Fruit fly (Drosophila melanogaster) whole organism, adult: ENCODE results near the gene Ir94d.

Experiments
- CG12768 ChIP-seq: fragments of 200-800 bp; sonication (Bioruptor generic); optimal IDR thresholded peaks from 2 replicates; lab custom pipeline; 2017; ENCODE audit warnings: missing biosample characterization, missing genetic modification characterization, mild to moderate bottlenecking, moderate library complexity, missing genetic modification reagents
- CG14711 ChIP-seq: fragments of 200-800 bp; sonication (Bioruptor generic); optimal IDR thresholded peaks from 2 replicates; lab custom pipeline; 2018; ENCODE audit warnings: missing biosample characterization, mild to moderate bottlenecking, missing genetic modification characterization, moderate library complexity
- kay ChIP-seq: fragments of 200-800 bp; sonication (Bioruptor generic); peaks from one replicate; lab custom pipeline; 2016; ENCODE audit warnings: missing biosample characterization, missing genetic modification characterization, borderline replicate concordance
- toe ChIP-seq: fragments of 200-800 bp; sonication (Bioruptor generic); optimal IDR thresholded peaks from 2 replicates; lab custom pipeline; 2016; ENCODE audit warnings: missing biosample characterization, missing genetic modification characterization

DNA sequence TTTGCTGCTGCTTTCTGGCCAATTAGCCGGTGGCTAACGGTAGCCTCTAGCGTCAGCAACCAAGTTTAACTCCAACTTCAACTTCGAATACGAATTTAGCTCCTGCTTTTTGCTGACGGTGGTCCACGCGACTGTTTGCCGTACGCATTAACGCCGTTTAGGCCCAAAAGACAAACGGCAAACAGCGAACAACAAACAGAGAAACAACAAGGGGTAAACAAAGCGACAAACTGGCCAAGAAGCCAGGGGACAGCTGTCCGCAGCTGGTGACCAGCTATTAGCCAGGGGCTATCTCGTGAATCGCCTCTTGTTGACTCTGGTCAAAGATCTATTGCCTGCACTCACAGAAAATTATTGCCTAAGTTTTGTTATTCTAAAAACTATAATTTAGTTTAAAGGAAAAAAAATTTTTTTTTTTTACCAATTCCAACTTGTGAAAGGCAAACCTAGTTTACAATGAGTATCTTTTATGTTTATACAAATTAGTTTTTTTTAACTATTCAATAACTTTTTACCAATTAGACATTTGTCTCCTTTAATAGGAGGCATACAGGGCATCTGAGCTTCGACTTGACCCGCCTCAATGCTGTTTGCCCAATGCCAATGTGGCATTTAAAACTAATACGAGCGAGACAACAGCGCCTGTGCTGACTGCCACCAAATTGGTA lies 42.8 kb downstream of the Ir94d start:
- TF ChIP-seq toe (GFP tag; lab: Kevin White, UChicago): no peak
- TF ChIP-seq CG14711: no peak
- no peak for TF ChIP-seq kay (GFP tag; lab: Kevin White, UChicago)
- TF ChIP-seq CG12768 (GFP tag; lab: Kevin White, UChicago): no peak
